Fruit fly (Drosophila melanogaster) whole organism, embryonic: ENCODE measurements around the gene CG5515.

Experiments
- ATbp ChIP-seq: fragments of 200-800 bp; sonication (Bioruptor generic); optimal IDR thresholded peaks from 2 replicates; lab custom pipeline; 2017; ENCODE audit warnings: missing biosample characterization, mild to moderate bottlenecking, missing genetic modification characterization, missing genetic modification reagents
- Adf1 ChIP-seq: fragments of 200-800 bp; sonication (Bioruptor generic); IDR thresholded peaks from 2 replicates; pipeline ENCODE4 v1.3.6; 2022; ENCODE audit warnings: missing biosample characterization, missing genetic modification characterization
- Awh ChIP-seq: fragments of 200-800 bp; sonication (Bioruptor generic); IDR thresholded peaks from 2 replicates; pipeline ENCODE4, ENCODE4 v1.3.6; 2022; ENCODE audit warnings: missing biosample characterization, missing genetic modification characterization
- BEAF-32 ChIP-seq: fragments of 200-800 bp; sonication (Bioruptor generic); optimal IDR thresholded peaks from 3 replicates; lab custom pipeline; 2017; ENCODE audit warnings: missing biosample characterization, missing genetic modification characterization, mild to moderate bottlenecking, moderate library complexity, missing genetic modification reagents
- Bdp1 ChIP-seq: fragments of 200-800 bp; sonication (Bioruptor generic); optimal IDR thresholded peaks from 3 replicates; lab custom pipeline; 2016; ENCODE audit warnings: missing biosample characterization, missing genetic modification characterization
- CG10267 ChIP-seq: fragments of 200-800 bp; sonication (Bioruptor generic); optimal IDR thresholded peaks from 2 replicates; lab custom pipeline; 2018; ENCODE audit warnings: missing biosample characterization, mild to moderate bottlenecking, missing genetic modification characterization, moderate library complexity
- CG1233 ChIP-seq: fragments of 200-800 bp; sonication (Bioruptor generic); optimal IDR thresholded peaks from 4 replicates; lab custom pipeline; 2018; ENCODE audit warnings: missing biosample characterization, mild to moderate bottlenecking, missing genetic modification characterization
- CG17385 ChIP-seq: fragments of 200-800 bp; sonication (Bioruptor generic); optimal IDR thresholded peaks from 3 replicates; lab custom pipeline; 2018; ENCODE audit warnings: missing biosample characterization, mild to moderate bottlenecking, missing genetic modification characterization
- CG17912 ChIP-seq: fragments of 200-800 bp; sonication (Bioruptor generic); optimal IDR thresholded peaks from 2 replicates; lab custom pipeline; 2018; ENCODE audit warnings: missing biosample characterization, mild to moderate bottlenecking, missing genetic modification characterization
- CG2129 ChIP-seq: fragments of 200-800 bp; sonication (Bioruptor generic); IDR thresholded peaks from 2 replicates; pipeline ENCODE4 v1.3.6; 2022; ENCODE audit warnings: missing biosample characterization, missing genetic modification characterization; ENCODE audit not compliant: partially characterized antibody
- CG31365 ChIP-seq: fragments of 200-800 bp; sonication (Bioruptor generic); optimal IDR thresholded peaks from 2 replicates; lab custom pipeline; 2018; ENCODE audit warnings: missing biosample characterization, mild to moderate bottlenecking, missing genetic modification characterization
- CG32767 ChIP-seq: fragments of 200-800 bp; sonication (Bioruptor generic); IDR thresholded peaks from 2 replicates; pipeline ENCODE4 v1.3.6; 2022; ENCODE audit warnings: missing biosample characterization, missing genetic modification characterization
- CG3995 ChIP-seq: fragments of 200-800 bp; sonication (Bioruptor generic); optimal IDR thresholded peaks from 3 replicates; lab custom pipeline; 2016; ENCODE audit warnings: missing biosample characterization, missing genetic modification characterization
- CG4617 ChIP-seq: fragments of 200-800 bp; sonication (Bioruptor generic); optimal IDR thresholded peaks from 3 replicates; lab custom pipeline; 2016; ENCODE audit warnings: missing biosample characterization, missing genetic modification characterization, borderline replicate concordance
- CG6254 ChIP-seq: fragments of 200-800 bp; sonication (Bioruptor generic); optimal IDR thresholded peaks from 3 replicates; lab custom pipeline; 2017; ENCODE audit warnings: mild to moderate bottlenecking, missing biosample characterization, missing genetic modification reagents, missing genetic modification characterization
- CG6854 ChIP-seq: fragments of 200-800 bp; sonication (Bioruptor generic); optimal IDR thresholded peaks from 3 replicates; lab custom pipeline; 2017; ENCODE audit warnings: missing biosample characterization, mild to moderate bottlenecking, missing genetic modification characterization
- CG7745 ChIP-seq: fragments of 200-800 bp; sonication (Bioruptor generic); optimal IDR thresholded peaks from 2 replicates; lab custom pipeline; 2018; ENCODE audit warnings: missing biosample characterization, mild to moderate bottlenecking, missing genetic modification characterization, moderate library complexity
- CG7786 ChIP-seq: fragments of 200-800 bp; sonication (Bioruptor generic); optimal IDR thresholded peaks from 2 replicates; lab custom pipeline; 2016; ENCODE audit warnings: missing biosample characterization, missing genetic modification characterization
- CG8359 ChIP-seq: fragments of 200-800 bp; sonication (Bioruptor generic); optimal IDR thresholded peaks from 2 replicates; lab custom pipeline; 2017; ENCODE audit warnings: missing biosample characterization, mild to moderate bottlenecking, missing genetic modification characterization, borderline replicate concordance
- CG9437 ChIP-seq: fragments of 200-800 bp; sonication (Bioruptor generic); optimal IDR thresholded peaks from 2 replicates; lab custom pipeline; 2018; ENCODE audit warnings: missing biosample characterization, mild to moderate bottlenecking, missing genetic modification characterization
- Dip3 ChIP-seq: fragments of 200-800 bp; sonication (Bioruptor generic); optimal IDR thresholded peaks from 3 replicates; lab custom pipeline; 2016; ENCODE audit warnings: missing biosample characterization, missing genetic modification characterization
- Doc2 ChIP-seq: fragments of 200-800 bp; sonication (Bioruptor generic); IDR thresholded peaks from 2 replicates; pipeline ENCODE4 v1.3.6; 2022; ENCODE audit warnings: missing biosample characterization, missing genetic modification characterization
- Gsc ChIP-seq: fragments of 200-800 bp; sonication (Bioruptor generic); IDR thresholded peaks from 2 replicates; pipeline ENCODE4 v1.3.6; 2022; ENCODE audit warnings: missing biosample characterization, missing genetic modification characterization
- H2.0 ChIP-seq: fragments of 200-800 bp; sonication (Bioruptor generic); IDR thresholded peaks from 2 replicates; pipeline ENCODE4 v1.3.6; 2022; ENCODE audit warnings: missing biosample characterization, missing genetic modification characterization
- Hr51 ChIP-seq, 2 experiments: fragments of 200-800 bp; sonication (Bioruptor generic); optimal IDR thresholded peaks; 2 replicates in 1 of 2; 3 replicates in 1 of 2; lab custom pipeline; 2016 to 2018; ENCODE audit warnings: missing biosample characterization in 2 of 2, missing genetic modification characterization in 2 of 2, mild to moderate bottlenecking in 1 of 2, moderate library complexity in 1 of 2
- MTF-1 ChIP-seq: fragments of 200-800 bp; sonication (Bioruptor generic); optimal IDR thresholded peaks from 2 replicates; lab custom pipeline; 2018; ENCODE audit warnings: missing biosample characterization, mild to moderate bottlenecking, missing genetic modification characterization, borderline replicate concordance
- Mad ChIP-seq: fragments of 200-800 bp; sonication (Bioruptor generic); optimal IDR thresholded peaks from 2 replicates; lab custom pipeline; 2016; ENCODE audit warnings: missing biosample characterization, missing genetic modification characterization
- Myb ChIP-seq: fragments of 200-800 bp; sonication (Bioruptor generic); optimal IDR thresholded peaks from 2 replicates; lab custom pipeline; 2016; ENCODE audit warnings: missing biosample characterization, missing genetic modification characterization
- Optix ChIP-seq: fragments of 200-800 bp; sonication (Bioruptor generic); IDR thresholded peaks from 3 replicates; pipeline ENCODE4 v1.3.6; 2022; ENCODE audit warnings: missing biosample characterization, missing genetic modification characterization
- Sin3A ChIP-seq: fragments of >200 bp; optimal IDR thresholded peaks from 2 replicates; lab custom pipeline; 2018
- Six4 ChIP-seq: fragments of 200-800 bp; sonication (Bioruptor generic); optimal IDR thresholded peaks from 2 replicates; lab custom pipeline; 2016; ENCODE audit warnings: missing biosample characterization, missing genetic modification characterization
- Sox100B ChIP-seq: fragments of 200-800 bp; sonication (Bioruptor generic); optimal IDR thresholded peaks from 3 replicates; lab custom pipeline; 2018; ENCODE audit warnings: missing biosample characterization, mild to moderate bottlenecking, missing genetic modification characterization
- Sry-δ ChIP-seq: fragments of 200-800 bp; sonication (Bioruptor generic); optimal IDR thresholded peaks from 2 replicates; lab custom pipeline; 2016; ENCODE audit warnings: missing biosample characterization, missing genetic modification characterization
- amos ChIP-seq: fragments of 200-800 bp; sonication (Bioruptor generic); IDR thresholded peaks from 2 replicates; pipeline ENCODE4 v1.3.6; 2022; ENCODE audit warnings: missing biosample characterization, missing genetic modification characterization; ENCODE audit not compliant: partially characterized antibody
- bigmax ChIP-seq: fragments of 200-800 bp; sonication (Bioruptor generic); optimal IDR thresholded peaks from 2 replicates; lab custom pipeline; 2018; ENCODE audit warnings: missing biosample characterization, mild to moderate bottlenecking, missing genetic modification characterization
- cad ChIP-seq: fragments of >200 bp; optimal IDR thresholded peaks from 2 replicates; lab custom pipeline; 2017; ENCODE audit warnings: missing biosample characterization, missing genetic modification characterization
- dan ChIP-seq: fragments of 200-800 bp; sonication (Bioruptor generic); IDR thresholded peaks from 2 replicates; pipeline ENCODE4 v1.3.6; 2022; ENCODE audit warnings: missing biosample characterization, missing genetic modification characterization
- ewg ChIP-seq: fragments of 200-800 bp; sonication (Bioruptor generic); optimal IDR thresholded peaks from 3 replicates; lab custom pipeline; 2017; ENCODE audit warnings: mild to moderate bottlenecking, missing biosample characterization, missing genetic modification reagents, missing genetic modification characterization
- fd3F ChIP-seq: fragments of 200-800 bp; sonication (Bioruptor generic); optimal IDR thresholded peaks from 2 replicates; lab custom pipeline; 2018; ENCODE audit warnings: missing biosample characterization, mild to moderate bottlenecking, missing genetic modification characterization, moderate library complexity
- gro ChIP-seq: fragments of 200-800 bp; sonication (Bioruptor generic); optimal IDR thresholded peaks from 2 replicates; lab custom pipeline; 2016; ENCODE audit warnings: missing biosample characterization, missing genetic modification characterization
- gt ChIP-seq: fragments of 200-800 bp; sonication (Bioruptor generic); IDR thresholded peaks from 2 replicates; pipeline ENCODE4 v1.3.6; 2022; ENCODE audit warnings: missing biosample characterization, missing genetic modification characterization
- lola ChIP-seq, 3 experiments: fragments of >200 bp in 2 of 3; fragments of 200-800 bp in 1 of 3; sonication (Bioruptor generic) in 1 of 3; optimal IDR thresholded peaks; 2 replicates each; lab custom pipeline; 2017 to 2019; ENCODE audit warnings: missing biosample characterization in 3 of 3, missing genetic modification characterization in 3 of 3, mild to moderate bottlenecking in 1 of 3, moderate library complexity in 1 of 3
- nom ChIP-seq: fragments of 200-800 bp; sonication (Bioruptor generic); optimal IDR thresholded peaks from 2 replicates; lab custom pipeline; 2017; ENCODE audit warnings: missing biosample characterization, missing genetic modification characterization, mild to moderate bottlenecking, moderate library complexity, missing genetic modification reagents
- onecut ChIP-seq: fragments of 200-800 bp; sonication (Bioruptor generic); IDR thresholded peaks from 2 replicates; pipeline ENCODE4 v1.3.6; 2022; ENCODE audit warnings: missing biosample characterization, missing genetic modification characterization
- peb ChIP-seq: fragments of 200-800 bp; sonication (Bioruptor generic); IDR thresholded peaks from 2 replicates; pipeline ENCODE4 v1.3.6; 2022; ENCODE audit warnings: missing biosample characterization, missing genetic modification characterization
- sens-2 ChIP-seq: fragments of 200-800 bp; sonication (Bioruptor generic); IDR thresholded peaks from 2 replicates; pipeline ENCODE4 v1.3.6; 2022; ENCODE audit warnings: missing biosample characterization, missing genetic modification characterization
- slbo ChIP-seq: fragments of 200-800 bp; sonication (Bioruptor generic); IDR thresholded peaks from 2 replicates; pipeline ENCODE4 v1.3.6; 2022; ENCODE audit warnings: missing biosample characterization, missing genetic modification characterization
- sqz ChIP-seq: fragments of 200-800 bp; sonication (Bioruptor generic); optimal IDR thresholded peaks from 3 replicates; lab custom pipeline; 2018; ENCODE audit warnings: missing biosample characterization, mild to moderate bottlenecking, missing genetic modification characterization
- tll ChIP-seq, 2 experiments: fragments of 200-800 bp in 1 of 2; fragments of >200 bp in 1 of 2; sonication (Bioruptor generic) in 1 of 2; optimal IDR thresholded peaks; 2 replicates each; lab custom pipeline; 2017 to 2019; ENCODE audit warnings: missing biosample characterization in 2 of 2, missing genetic modification characterization in 2 of 2, mild to moderate bottlenecking in 1 of 2, moderate library complexity in 1 of 2

The CG5515 gene

DNA sequence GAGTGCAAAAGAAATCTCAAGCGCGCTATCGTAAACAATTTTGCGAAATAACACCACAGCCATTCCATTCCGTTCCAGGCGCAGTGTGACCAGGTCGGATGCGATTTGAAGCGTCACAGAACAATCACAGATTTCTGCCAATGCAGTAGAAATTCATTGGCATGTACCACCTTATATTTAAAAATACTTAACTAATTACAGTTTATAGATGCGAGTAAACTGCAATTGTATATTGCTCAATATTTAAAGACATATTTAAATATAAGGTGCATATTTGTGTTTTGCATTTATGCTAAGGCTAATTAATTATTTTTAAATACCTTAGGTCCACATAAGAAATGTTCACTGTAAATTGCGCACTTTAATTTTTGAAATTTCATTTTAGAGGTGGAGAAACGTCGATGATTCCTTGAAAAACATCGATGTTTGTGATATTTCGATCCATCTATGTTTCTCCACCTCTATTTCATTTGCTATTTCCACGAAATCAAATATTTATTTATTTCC, 4.7 kb upstream of the CG5515 start, which contains the start of the genes SMC6 and CG6204 (continued):
- peak; percentile 63 for TF ChIP-seq CG7745 (tag; lab: Kevin White, UChicago)
- peak; percentile 82 for TF ChIP-seq CG17912 (GFP tag; lab: Kevin White, UChicago)
- peak; percentile 32 to 43 for TF ChIP-seq tll (GFP tag; optimal IDR thresholded peaks at IDR 0.05; lab: Kevin White, UChicago)
- peak; percentile 89 for TF ChIP-seq Sox100B (GFP tag; lab: Kevin White, UChicago)
- peak; percentile 84 for TF ChIP-seq CG9437 (GFP tag; lab: Kevin White, UChicago)
- TF ChIP-seq lola (GFP tag; optimal IDR thresholded peaks at IDR 0.05; lab: Kevin White, UChicago) = peak in 1 of 3 experiments; percentile 90
- TF ChIP-seq CG17385 (GFP tag; lab: Kevin White, UChicago) = peak; percentile 90
- peak; percentile 85 for TF ChIP-seq onecut
- TF ChIP-seq Dip3 (GFP tag; lab: Kevin White, UChicago) = peak; percentile 90
- peak; percentile 88 for TF ChIP-seq nom (GFP tag; lab: Kevin White, UChicago)
- TF ChIP-seq cad (GFP tag; lab: Kevin White, UChicago) = no peak
- TF ChIP-seq gt (GFP tag; lab: Robert Waterston, UW) = peak; percentile 67; the same call in 1 of the 2 replicates
- TF ChIP-seq Awh (GFP tag; lab: Robert Waterston, UW) = peak; percentile 93
- TF ChIP-seq CG31365 (tag; lab: Kevin White, UChicago) = peak; percentile 73
- TF ChIP-seq CG6254 = peak; percentile 80
- TF ChIP-seq sqz (GFP tag; lab: Kevin White, UChicago) = peak; percentile 84
- TF ChIP-seq Hr51 (GFP tag; optimal IDR thresholded peaks at IDR 0.05; lab: Kevin White, UChicago) = peak; percentile 84 to 97
- TF ChIP-seq CG32767 (GFP tag; lab: Robert Waterston, UW) = peak; percentile 89
- TF ChIP-seq H2.0 (GFP tag; lab: Robert Waterston, UW) = peak; percentile 95
- TF ChIP-seq Gsc = peak; percentile 80
- peak; percentile 84 for TF ChIP-seq Six4
- no peak for TF ChIP-seq bigmax
- no peak for TF ChIP-seq CG2129
- TF ChIP-seq CG7786 (GFP tag; lab: Kevin White, UChicago) = peak; percentile 79
- TF ChIP-seq dan (GFP tag; lab: Robert Waterston, UW) = peak; percentile 83
- peak; percentile 79 for TF ChIP-seq Mad (GFP tag; lab: Kevin White, UChicago)
- TF ChIP-seq Sin3A (lab: Kevin White, UChicago) = peak; percentile 14
- peak; percentile 84 for TF ChIP-seq Sry-δ
- peak; percentile 85 for TF ChIP-seq ewg (GFP tag; lab: Kevin White, UChicago)
- TF ChIP-seq gro = peak; percentile 72
- peak; percentile 79 for TF ChIP-seq CG3995
- peak; percentile 73 for TF ChIP-seq Bdp1
- peak; percentile 86 for TF ChIP-seq CG10267 (tag; lab: Kevin White, UChicago)
- peak; percentile 96 for TF ChIP-seq fd3F (GFP tag; lab: Kevin White, UChicago)
- TF ChIP-seq CG1233 (GFP tag; lab: Kevin White, UChicago) = peak; percentile 90
- peak; percentile 62 for TF ChIP-seq Myb (GFP tag; lab: Kevin White, UChicago)
- peak; percentile 61 for TF ChIP-seq CG4617 (GFP tag; lab: Kevin White, UChicago)
- no peak for TF ChIP-seq Optix (GFP tag; lab: Robert Waterston, UW)
- peak; percentile 82 for TF ChIP-seq CG6854 (GFP tag; lab: Kevin White, UChicago)
- TF ChIP-seq CG8359 (GFP tag; lab: Kevin White, UChicago) = peak; percentile 61
- TF ChIP-seq amos = peak; percentile 60; the same call in 1 of the 2 replicates
- TF ChIP-seq BEAF-32 (GFP tag; lab: Kevin White, UChicago) = peak; percentile 71
- peak; percentile 74 for TF ChIP-seq Adf1 (GFP tag; lab: Robert Waterston, UW)
- TF ChIP-seq peb (GFP tag; lab: Robert Waterston, UW) = peak; percentile 81
- peak; percentile 90 for TF ChIP-seq ATbp (GFP tag; lab: Kevin White, UChicago)
- TF ChIP-seq slbo = peak; percentile 97
- peak; percentile 85 for TF ChIP-seq sens-2 (GFP tag; lab: Robert Waterston, UW)
- peak; percentile 78 for TF ChIP-seq MTF-1
- TF ChIP-seq Doc2 = peak; percentile 89
